Worm (Caenorhabditis elegans) whole organism, young adult: Measurements from ENCODE around the gene fbxa-96.

Experiments
- B0035.1 ChIP-seq: sonication (generic microtip); optimal IDR thresholded peaks from 2 replicates; lab custom pipeline; 2016; ENCODE audit warnings: missing genetic modification characterization, mild to moderate bottlenecking, missing compliant biosample characterization, missing genotype, missing genetic modification reagents
- C17E4.6 ChIP-seq: fragments of 200-800 bp; sonication (Bioruptor generic); IDR thresholded peaks from 2 replicates; pipeline ENCODE4 v1.3.6; 2022; ENCODE audit warnings: missing genetic modification reagents, missing genetic modification characterization, missing compliant biosample characterization
- D2030.7 ChIP-seq: fragments of 200-800 bp; sonication (Bioruptor generic); IDR thresholded peaks from 2 replicates; pipeline ENCODE4 v1.3.6; 2022; ENCODE audit warnings: missing genetic modification reagents, missing genetic modification characterization, missing compliant biosample characterization
- F22D6.2 ChIP-seq: sonication (generic microtip); optimal IDR thresholded peaks from 2 replicates; lab custom pipeline; 2016; ENCODE audit warnings: mild to moderate bottlenecking, missing genetic modification characterization, missing compliant biosample characterization
- F23B12.7 ChIP-seq: sonication (generic microtip); optimal IDR thresholded peaks from 2 replicates; lab custom pipeline; 2017; ENCODE audit warnings: missing genetic modification characterization, mild to moderate bottlenecking, missing compliant biosample characterization, antibody characterized with exemption, moderate library complexity; ENCODE audit not compliant: insufficient read depth
- F33H1.4 ChIP-seq: fragments of 200-800 bp; sonication (Bioruptor generic); IDR thresholded peaks from 2 replicates; pipeline ENCODE4 v1.3.6; 2022; ENCODE audit warnings: missing genetic modification reagents, missing genetic modification characterization, missing compliant biosample characterization
- F37B4.10 ChIP-seq: fragments of 200-800 bp; sonication (Bioruptor generic); IDR thresholded peaks from 2 replicates; pipeline ENCODE4 v1.3.6; 2022; ENCODE audit warnings: missing genetic modification characterization, missing compliant biosample characterization
- F39B2.1 ChIP-seq: fragments of 200-800 bp; sonication (Bioruptor generic); IDR thresholded peaks from 2 replicates; pipeline ENCODE4 v1.3.6; 2022; ENCODE audit warnings: missing genetic modification reagents, missing genetic modification characterization, missing compliant biosample characterization
- F52B5.7 ChIP-seq: sonication (generic microtip); optimal IDR thresholded peaks from 2 replicates; lab custom pipeline; 2016; ENCODE audit warnings: mild to moderate bottlenecking, missing genetic modification characterization, missing compliant biosample characterization
- F57A8.1 ChIP-seq: fragments of 200-800 bp; sonication (Bioruptor generic); optimal IDR thresholded peaks from 2 replicates; lab custom pipeline; 2018; ENCODE audit warnings: mild to moderate bottlenecking, missing genetic modification characterization, moderate library complexity, missing compliant biosample characterization
- K11D2.4 ChIP-seq: fragments of 200-800 bp; sonication (Bioruptor generic); IDR thresholded peaks from 2 replicates; pipeline ENCODE4 v1.3.6; 2022; ENCODE audit warnings: missing genetic modification reagents, missing genetic modification characterization, missing compliant biosample characterization
- T26A5.8 ChIP-seq: sonication (generic microtip); optimal IDR thresholded peaks from 2 replicates; lab custom pipeline; 2016; ENCODE audit warnings: missing genetic modification characterization, missing compliant biosample characterization
- Y53G8AR.9 ChIP-seq: fragments of 200-800 bp; sonication (Bioruptor generic); conservative IDR thresholded peaks from 2 replicates; pipeline ENCODE4 v1.3.6; 2022; ENCODE audit warnings: missing genetic modification reagents, missing genetic modification characterization, missing compliant biosample characterization
- Y56A3A.18 ChIP-seq: fragments of 200-800 bp; sonication (Bioruptor generic); IDR thresholded peaks from 2 replicates; pipeline ENCODE4 v1.3.6; 2022; ENCODE audit warnings: missing genetic modification reagents, missing genetic modification characterization, missing compliant biosample characterization
- Y67H2A.10 ChIP-seq: fragments of 200-800 bp; sonication (Bioruptor generic); conservative IDR thresholded peaks from 2 replicates; pipeline ENCODE4 v1.3.6; 2022; ENCODE audit warnings: missing genetic modification reagents, missing genetic modification characterization, missing compliant biosample characterization
- Y95B8A.8 ChIP-seq: fragments of 200-800 bp; sonication (Bioruptor generic); IDR thresholded peaks from 2 replicates; pipeline ENCODE4 v1.3.6; 2022; ENCODE audit warnings: missing genetic modification reagents, missing genetic modification characterization, missing compliant biosample characterization
- aptf-3 ChIP-seq: fragments of 200-800 bp; sonication (Bioruptor generic); IDR thresholded peaks from 2 replicates; pipeline ENCODE4 v1.3.6; 2022; ENCODE audit warnings: missing genetic modification characterization, missing compliant biosample characterization
- athp-1 ChIP-seq: sonication (generic microtip); optimal IDR thresholded peaks from 2 replicates; lab custom pipeline; 2017; ENCODE audit warnings: mild to moderate bottlenecking, missing genetic modification characterization, missing compliant biosample characterization
- attf-5 ChIP-seq: fragments of 200-800 bp; sonication (Bioruptor generic); optimal IDR thresholded peaks from 2 replicates; lab custom pipeline; 2018; ENCODE audit warnings: mild to moderate bottlenecking, missing genetic modification characterization, missing compliant biosample characterization
- ceh-58 ChIP-seq: fragments of 200-800 bp; sonication (Bioruptor generic); IDR thresholded peaks from 2 replicates; pipeline ENCODE4 v1.3.6; 2022; ENCODE audit warnings: missing genetic modification characterization, missing compliant biosample characterization
- chd-7 ChIP-seq: sonication (generic microtip); optimal IDR thresholded peaks from 2 replicates; lab custom pipeline; 2016; ENCODE audit warnings: mild to moderate bottlenecking, missing genetic modification characterization, moderate library complexity, missing compliant biosample characterization
- dox-1 ChIP-seq: fragments of 200-800 bp; sonication (Bioruptor generic); IDR thresholded peaks from 2 replicates; pipeline ENCODE4 v1.3.6; 2022; ENCODE audit warnings: missing genetic modification reagents, missing genetic modification characterization, missing compliant biosample characterization
- efl-1 ChIP-seq: fragments of 150-350 bp; optimal IDR thresholded peaks from 2 replicates; lab custom pipeline; 2014; ENCODE audit warnings: missing biosample characterization, missing genetic modification reagents, missing genetic modification characterization
- egl-44 ChIP-seq: fragments of 200-800 bp; sonication (Bioruptor generic); IDR thresholded peaks from 2 replicates; pipeline ENCODE4 v1.3.6; 2022; ENCODE audit warnings: missing genetic modification reagents, missing genetic modification characterization, missing compliant biosample characterization
- egrh-3 ChIP-seq: fragments of 200-800 bp; sonication (Bioruptor generic); IDR thresholded peaks from 2 replicates; pipeline ENCODE4 v1.3.6; 2022; ENCODE audit warnings: missing genetic modification reagents, missing genetic modification characterization, missing compliant biosample characterization
- ekl-4 ChIP-seq: fragments of 200-800 bp; sonication (Bioruptor generic); IDR thresholded peaks from 2 replicates; pipeline ENCODE4 v1.3.6; 2022; ENCODE audit warnings: missing genetic modification reagents, missing genetic modification characterization, missing compliant biosample characterization
- gei-17 ChIP-seq: fragments of 200-800 bp; sonication (Bioruptor generic); optimal IDR thresholded peaks from 2 replicates; lab custom pipeline; 2018; ENCODE audit warnings: mild to moderate bottlenecking, missing genetic modification characterization, missing compliant biosample characterization
- hlh-12 ChIP-seq: sonication (generic microtip); optimal IDR thresholded peaks from 2 replicates; lab custom pipeline; 2016; ENCODE audit warnings: missing genetic modification characterization, missing compliant biosample characterization
- hlh-26 ChIP-seq: fragments of 200-800 bp; sonication (Bioruptor generic); conservative IDR thresholded peaks from 2 replicates; pipeline ENCODE4 v1.3.6; 2022; ENCODE audit warnings: missing genetic modification reagents, missing genetic modification characterization, missing compliant biosample characterization
- hmg-20 ChIP-seq: fragments of 200-800 bp; sonication (Bioruptor generic); IDR thresholded peaks from 2 replicates; pipeline ENCODE4 v1.3.6; 2022; ENCODE audit warnings: missing genetic modification reagents, missing genetic modification characterization, missing compliant biosample characterization
- let-526 ChIP-seq: fragments of 200-800 bp; sonication (Bioruptor generic); IDR thresholded peaks from 2 replicates; pipeline ENCODE4 v1.3.6; 2022; ENCODE audit warnings: missing genetic modification reagents, missing genetic modification characterization, missing compliant biosample characterization
- let-607 ChIP-seq, 2 experiments: fragments of 200-800 bp in 1 of 2; sonication (Bioruptor generic) in 1 of 2; sonication (generic microtip) in 1 of 2; optimal IDR thresholded peaks; 2 replicates each; lab custom pipeline; 2016 to 2018; ENCODE audit warnings: mild to moderate bottlenecking in 2 of 2, missing compliant biosample characterization in 2 of 2, missing genetic modification characterization in 2 of 2, moderate library complexity in 2 of 2, missing genotype in 1 of 2
- lin-35 ChIP-seq, 3 experiments: fragments of 150-350 bp in 2 of 3; sonication (generic microtip) in 1 of 3; optimal IDR thresholded peaks; 2 replicates each; lab custom pipeline; 2014 to 2018; ENCODE audit warnings: missing biosample characterization in 3 of 3, missing genetic modification characterization in 3 of 3, missing genetic modification reagents in 3 of 3
- lin-40 ChIP-seq: sonication (generic microtip); optimal IDR thresholded peaks from 2 replicates; lab custom pipeline; 2016; ENCODE audit warnings: missing genetic modification characterization, mild to moderate bottlenecking, missing compliant biosample characterization, missing genotype, missing genetic modification reagents
- madf-8 ChIP-seq: fragments of 200-800 bp; sonication (Bioruptor generic); conservative IDR thresholded peaks from 2 replicates; pipeline ENCODE4 v1.3.6; 2022; ENCODE audit warnings: missing genetic modification reagents, missing genetic modification characterization, missing compliant biosample characterization
- nfya-2 ChIP-seq: fragments of 200-800 bp; sonication (Bioruptor generic); IDR thresholded peaks from 2 replicates; pipeline ENCODE4 v1.3.6; 2022; ENCODE audit warnings: missing genetic modification reagents, missing genetic modification characterization, missing compliant biosample characterization
- nhr-120 ChIP-seq: fragments of 200-800 bp; sonication (Bioruptor generic); IDR thresholded peaks from 2 replicates; pipeline ENCODE4 v1.3.6; 2022; ENCODE audit warnings: missing genetic modification characterization, missing compliant biosample characterization
- nhr-27 ChIP-seq: fragments of 200-800 bp; sonication (Bioruptor generic); optimal IDR thresholded peaks from 2 replicates; lab custom pipeline; 2018; ENCODE audit warnings: mild to moderate bottlenecking, missing genetic modification characterization, moderate library complexity, missing compliant biosample characterization
- nhr-80 ChIP-seq: sonication (generic microtip); optimal IDR thresholded peaks from 2 replicates; lab custom pipeline; 2016; ENCODE audit warnings: missing genetic modification characterization, missing compliant biosample characterization
- nhr-90 ChIP-seq: sonication (generic microtip); optimal IDR thresholded peaks from 2 replicates; lab custom pipeline; 2016; ENCODE audit warnings: missing genotype, mild to moderate bottlenecking, missing genetic modification characterization, missing compliant biosample characterization
- rec-8 ChIP-seq, 2 experiments: sonication (generic microtip); optimal IDR thresholded peaks; 2 replicates each; lab custom pipeline; 2016; ENCODE audit warnings: mild to moderate bottlenecking in 2 of 2, missing genetic modification characterization in 2 of 2, missing genetic modification reagents in 2 of 2, missing genotype in 2 of 2, missing biosample characterization in 1 of 2, missing compliant biosample characterization in 1 of 2, moderate library complexity in 1 of 2
- snpc-1.1 ChIP-seq: sonication (generic microtip); optimal IDR thresholded peaks from 2 replicates; lab custom pipeline; 2017; ENCODE audit warnings: missing genetic modification characterization, mild to moderate bottlenecking, missing compliant biosample characterization, antibody characterized with exemption, moderate library complexity, missing genotype, missing genetic modification reagents; ENCODE audit not compliant: insufficient read depth
- snpc-3.4 ChIP-seq: sonication (generic microtip); optimal IDR thresholded peaks from 2 replicates; lab custom pipeline; 2017; ENCODE audit warnings: missing genetic modification characterization, mild to moderate bottlenecking, missing compliant biosample characterization, antibody characterized with exemption, moderate library complexity, missing genotype, missing genetic modification reagents
- sptf-2 ChIP-seq: fragments of 200-800 bp; sonication (Bioruptor generic); optimal IDR thresholded peaks from 2 replicates; lab custom pipeline; 2018; ENCODE audit warnings: mild to moderate bottlenecking, missing genetic modification characterization, missing compliant biosample characterization
- tbp1 ChIP-seq: fragments of 200-800 bp; sonication (Bioruptor generic); optimal IDR thresholded peaks from 2 replicates; lab custom pipeline; 2018; ENCODE audit warnings: mild to moderate bottlenecking, missing genetic modification characterization, missing compliant biosample characterization
- unc-62 ChIP-seq: fragments of 150-350 bp; optimal IDR thresholded peaks from 2 replicates; lab custom pipeline; 2014; ENCODE audit warnings: missing biosample characterization, missing genetic modification reagents, missing genetic modification characterization
- zim-3 ChIP-seq: sonication (generic microtip); optimal IDR thresholded peaks from 2 replicates; lab custom pipeline; 2017; ENCODE audit warnings: mild to moderate bottlenecking, missing genetic modification characterization, moderate library complexity, missing compliant biosample characterization
- ztf-18 ChIP-seq: sonication (generic microtip); optimal IDR thresholded peaks from 2 replicates; lab custom pipeline; 2016; ENCODE audit warnings: missing genotype, mild to moderate bottlenecking, missing genetic modification characterization, missing compliant biosample characterization

fbxa-96 gene

DNA sequence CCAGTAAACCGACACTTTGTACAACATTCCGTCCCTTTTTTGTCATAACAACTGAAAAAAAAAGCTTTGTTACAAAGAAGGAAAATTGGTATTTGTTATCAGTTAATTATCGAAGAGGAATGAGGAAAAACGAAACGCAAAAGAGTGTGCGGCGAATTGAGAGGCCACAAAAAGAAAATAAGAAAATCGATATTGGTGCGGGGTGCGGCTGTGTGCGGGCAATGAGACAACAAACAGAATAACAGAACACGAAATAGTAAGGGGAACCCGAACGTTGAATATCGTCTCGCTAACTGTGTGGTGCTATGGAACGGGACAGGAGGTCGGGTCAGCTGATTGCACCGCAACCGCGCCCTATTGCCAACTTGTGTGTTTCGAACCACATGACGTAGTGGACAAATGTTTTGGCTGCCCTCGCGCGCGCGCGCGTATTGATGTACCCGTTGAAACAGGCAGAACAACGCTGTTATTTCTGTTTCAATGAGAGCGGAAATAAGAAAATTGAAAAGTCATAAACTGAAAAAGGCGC, 19.6 kb downstream of the fbxa-96 start, which contains the start of gene C18B12.4 (continued):
- TF ChIP-seq nhr-90 (tag; lab: Kevin White, UChicago) (peak; percentile 46), efl-1 (GFP tag; lab: Kevin White, UChicago) (peak; percentile 60), zim-3 (no peak), sptf-2 (GFP tag; lab: Kevin White, UChicago) (no peak), C17E4.6 (GFP tag; lab: Robert Waterston, UW) (no peak), Y67H2A.10 (peak; percentile 83), F52B5.7 (peak; percentile 26), Y56A3A.18 (peak; percentile 39; the same call in 1 of the 2 replicates), hlh-26 (GFP tag; lab: Robert Waterston, UW) (no peak), hlh-12 (no peak), T26A5.8 (tag; lab: Kevin White, UChicago) (no peak), ztf-18 (tag; lab: Kevin White, UChicago) (peak; percentile 44), snpc-3.4 (tag; lab: Kevin White, UChicago) (no peak), F23B12.7 (tag; lab: Kevin White, UChicago) (peak; percentile 59), let-607 (tag; optimal IDR thresholded peaks at IDR 0.05; lab: Kevin White, UChicago) (peak; percentile 25 to 58), chd-7 (peak; percentile 87), attf-5 (GFP tag; lab: Kevin White, UChicago) (peak; percentile 93), F33H1.4 (no peak), ceh-58 (GFP tag; lab: Robert Waterston, UW) (no peak), K11D2.4 (peak; percentile 87; the same call in 1 of the 2 replicates), Y53G8AR.9 (GFP tag; lab: Robert Waterston, UW) (no peak; the same call in 1 of the 2 replicates), Y95B8A.8 (GFP tag; lab: Robert Waterston, UW) (0 out of 2 replicates have a peak, but pooled peaks have one; percentile 30), egrh-3 (GFP tag; lab: Robert Waterston, UW) (no peak; the same call in 1 of the 2 replicates), F22D6.2 (tag; lab: Kevin White, UChicago) (no peak), let-526 (GFP tag; lab: Robert Waterston, UW) (peak; percentile 64; the same call in 1 of the 2 replicates), ekl-4 (GFP tag; lab: Robert Waterston, UW) (no peak), D2030.7 (GFP tag; lab: Robert Waterston, UW) (no peak), B0035.1 (tag; lab: Kevin White, UChicago) (no peak), aptf-3 (GFP tag; lab: Robert Waterston, UW) (no peak), lin-35 (GFP tag; optimal IDR thresholded peaks at IDR 0.05; lab: Kevin White, UChicago) (peak in 1 of 3 experiments; percentile 37), F39B2.1 (GFP tag; lab: Robert Waterston, UW) (no peak), nhr-27 (no peak), egl-44 (peak; percentile 77; the same call in 1 of the 2 replicates), rec-8 (tag; optimal IDR thresholded peaks at IDR 0.05; lab: Kevin White, UChicago) (no peak), nfya-2 (no peak), unc-62 (GFP tag; lab: Kevin White, UChicago) (peak; percentile 31), madf-8 (GFP tag; lab: Robert Waterston, UW) (peak; percentile 55), lin-40 (tag; lab: Kevin White, UChicago) (peak; percentile 85), hmg-20 (GFP tag; lab: Robert Waterston, UW) (no peak), F37B4.10 (GFP tag; lab: Robert Waterston, UW) (no peak), F57A8.1 (GFP tag; lab: Kevin White, UChicago) (no peak), gei-17 (peak; percentile 51), nhr-120 (GFP tag; lab: Robert Waterston, UW) (0 out of 2 replicates have a peak, but pooled peaks have one; percentile 29), nhr-80 (tag; lab: Kevin White, UChicago) (peak; percentile 91), dox-1 (GFP tag; lab: Robert Waterston, UW) (peak; percentile 92), athp-1 (tag; lab: Kevin White, UChicago) (no peak), snpc-1.1 (tag; lab: Kevin White, UChicago) (no peak), tbp1 (GFP tag; lab: Kevin White, UChicago) (peak; percentile 65)
